Worm (Caenorhabditis elegans) whole organism, L1 larva: ENCODE data around the gene fbxa-42.

Source experiments
- C34B4.2 ChIP-seq: sonication (generic microtip); optimal IDR thresholded peaks from 2 replicates; lab custom pipeline; 2017; ENCODE audit warnings: mild to moderate bottlenecking, missing genetic modification characterization, missing compliant biosample characterization
- alr-1 ChIP-seq: fragments of 200-800 bp; sonication (Bioruptor generic); optimal IDR thresholded peaks from 2 replicates; lab custom pipeline; 2018; ENCODE audit warnings: borderline replicate concordance, mild to moderate bottlenecking, missing genetic modification characterization, missing compliant biosample characterization
- aly-2 ChIP-seq: fragments of 150-350 bp; optimal IDR thresholded peaks from 2 replicates; lab custom pipeline; 2014; ENCODE audit warnings: missing biosample characterization, missing genetic modification characterization
- ceh-82 ChIP-seq, 3 experiments: fragments of 150-350 bp in 1 of 3; sonication (generic microtip) in 2 of 3; optimal IDR thresholded peaks; 2 replicates each; lab custom pipeline; 2014 to 2017; ENCODE audit warnings: missing biosample characterization in 3 of 3, missing genetic modification characterization in 3 of 3
- ceh-90 ChIP-seq: sonication (generic microtip); optimal IDR thresholded peaks from 2 replicates; lab custom pipeline; 2016; ENCODE audit warnings: missing genetic modification characterization, missing compliant biosample characterization
- ces-1 ChIP-seq: fragments of 150-350 bp; optimal IDR thresholded peaks from 2 replicates; lab custom pipeline; 2014; ENCODE audit warnings: missing biosample characterization, missing genetic modification reagents, missing genetic modification characterization
- efl-1 ChIP-seq, 4 experiments: fragments of 150-350 bp; optimal IDR thresholded peaks in 3 of 4; peaks in 1 of 4; 1 replicate in 1 of 4; 2 replicates in 3 of 4; lab custom pipeline; 2014; ENCODE audit warnings: missing biosample characterization in 2 of 4, missing genetic modification characterization in 2 of 4, missing genetic modification reagents in 2 of 4
- egl-13 ChIP-seq: sonication (generic microtip); optimal IDR thresholded peaks from 2 replicates; lab custom pipeline; 2016; ENCODE audit warnings: missing genotype, missing genetic modification reagents, missing genetic modification characterization, missing compliant biosample characterization
- egl-27 ChIP-seq, 2 experiments: fragments of 150-350 bp in 1 of 2; sonication (generic microtip); optimal IDR thresholded peaks; 3 replicates each; lab custom pipeline; 2017 to 2018; ENCODE audit warnings: missing biosample characterization in 2 of 2, missing genetic modification characterization in 2 of 2, missing genetic modification reagents in 2 of 2
- elt-2 ChIP-seq: sonication (generic microtip); optimal IDR thresholded peaks from 2 replicates; lab custom pipeline; 2016; ENCODE audit warnings: missing genetic modification characterization, mild to moderate bottlenecking, inconsistent platforms, missing compliant biosample characterization, missing genetic modification reagents
- elt-3 ChIP-seq, 6 experiments: fragments of 150-350 bp in 1 of 6; sonication (generic microtip); optimal IDR thresholded peaks; 2 replicates each; lab custom pipeline; 2017 to 2018; ENCODE audit warnings: missing biosample characterization in 6 of 6, missing genetic modification characterization in 6 of 6, inconsistent platforms in 1 of 6
- fkh-8 ChIP-seq: sonication (generic microtip); optimal IDR thresholded peaks from 2 replicates; lab custom pipeline; 2016; ENCODE audit warnings: mild to moderate bottlenecking, missing genetic modification characterization, missing compliant biosample characterization
- grh-1 ChIP-seq: fragments of 200-800 bp; sonication (Bioruptor generic); IDR thresholded peaks from 2 replicates; pipeline ENCODE4 v1.3.6; 2022; ENCODE audit warnings: missing genetic modification reagents, missing genetic modification characterization, missing compliant biosample characterization
- hlh-4 ChIP-seq: sonication (generic microtip); optimal IDR thresholded peaks from 2 replicates; lab custom pipeline; 2016; ENCODE audit warnings: mild to moderate bottlenecking, missing genetic modification characterization, missing compliant biosample characterization
- hpl-2 ChIP-seq: fragments of 150-350 bp; optimal IDR thresholded peaks from 2 replicates; lab custom pipeline; 2014; ENCODE audit warnings: missing biosample characterization, missing genetic modification reagents, missing genetic modification characterization
- jun-1 ChIP-seq: fragments of 150-350 bp; optimal IDR thresholded peaks from 2 replicates; lab custom pipeline; 2014; ENCODE audit warnings: missing biosample characterization, missing genetic modification reagents, missing genetic modification characterization
- lir-3 ChIP-seq: sonication (generic microtip); optimal IDR thresholded peaks from 2 replicates; lab custom pipeline; 2016; ENCODE audit warnings: mild to moderate bottlenecking, missing genetic modification characterization, moderate library complexity, missing compliant biosample characterization; ENCODE audit not compliant: poor library complexity
- nhr-12 ChIP-seq: sonication (generic microtip); optimal IDR thresholded peaks from 2 replicates; lab custom pipeline; 2017; ENCODE audit warnings: missing biosample characterization, missing genetic modification characterization
- nhr-20 ChIP-seq: sonication (generic microtip); optimal IDR thresholded peaks from 2 replicates; lab custom pipeline; 2016; ENCODE audit warnings: mild to moderate bottlenecking, missing genetic modification characterization, missing compliant biosample characterization
- nhr-47 ChIP-seq: sonication (generic microtip); optimal IDR thresholded peaks from 2 replicates; lab custom pipeline; 2016; ENCODE audit warnings: mild to moderate bottlenecking, missing genetic modification characterization, moderate library complexity, missing compliant biosample characterization
- nhr-76 ChIP-seq: sonication (generic microtip); optimal IDR thresholded peaks from 2 replicates; lab custom pipeline; 2017; ENCODE audit warnings: missing biosample characterization, missing genetic modification characterization
- nhr-77 ChIP-seq: fragments of 150-350 bp; optimal IDR thresholded peaks from 2 replicates; lab custom pipeline; 2014; ENCODE audit warnings: missing biosample characterization, missing genetic modification characterization
- nhr-85 ChIP-seq: sonication (generic microtip); peaks from one replicate; lab custom pipeline; 2016; ENCODE audit warnings: missing genetic modification characterization, inconsistent platforms, missing compliant biosample characterization
- pag-3 ChIP-seq: sonication (generic microtip); optimal IDR thresholded peaks from 2 replicates; lab custom pipeline; 2017; ENCODE audit warnings: missing genetic modification characterization, mild to moderate bottlenecking, missing compliant biosample characterization, antibody characterized with exemption, borderline replicate concordance; ENCODE audit not compliant: insufficient read depth
- pqm-1 ChIP-seq: sonication (generic microtip); optimal IDR thresholded peaks from 3 replicates; lab custom pipeline; 2017; ENCODE audit warnings: missing biosample characterization, missing genetic modification characterization
- sup-37 ChIP-seq: fragments of 200-800 bp; sonication (Bioruptor generic); optimal IDR thresholded peaks from 2 replicates; lab custom pipeline; 2018; ENCODE audit warnings: mild to moderate bottlenecking, missing genetic modification characterization, missing compliant biosample characterization
- tbx-2 ChIP-seq: sonication (generic microtip); optimal IDR thresholded peaks from 2 replicates; lab custom pipeline; 2016; ENCODE audit warnings: missing genetic modification characterization, missing compliant biosample characterization
- tlp-1 ChIP-seq: fragments of 150-350 bp; optimal IDR thresholded peaks from 2 replicates; lab custom pipeline; 2014; ENCODE audit warnings: missing biosample characterization, missing genetic modification characterization
- unc-130 ChIP-seq: fragments of 150-350 bp; optimal IDR thresholded peaks from 2 replicates; lab custom pipeline; 2017; ENCODE audit warnings: missing biosample characterization, missing genetic modification characterization, inconsistent platforms

The fbxa-42 gene

ce11 chrIII:2239587-2240144 is 21.6 kb downstream of the fbxa-42 start, which contains the start of gene C39B5.10:
TSS of gene C39B5.10 (minus strand) at chrIII:2239637.
- TF ChIP-seq tlp-1 (tag; lab: Kevin White, UChicago) (peak; percentile 12), elt-2 (tag; lab: Kevin White, UChicago) (peak; percentile 91), nhr-12 (tag; lab: Kevin White, UChicago) (no peak), egl-13 (tag; lab: Kevin White, UChicago) (no peak), pag-3 (tag; lab: Kevin White, UChicago) (no peak), ceh-82 (tag; optimal IDR thresholded peaks at IDR 0.05; lab: Kevin White, UChicago) (no peak), aly-2 (tag; lab: Kevin White, UChicago) (no peak), pqm-1 (peak; percentile 72), jun-1 (tag; lab: Kevin White, UChicago) (peak; percentile 7)
- TF ChIP-seq, all 84 proteins: peak for 4

- no peak for TF ChIP-seq efl-1 (optimal IDR thresholded peaks at IDR 0.05; lab: Kevin White, UChicago)
- TF ChIP-seq efl-1 (GFP tag; optimal IDR thresholded peaks at IDR 0.05 in 1 of 2; lab: Kevin White, UChicago), result peak in 1 of 2 experiments; percentile 32
- TF ChIP-seq grh-1 (GFP tag; lab: Robert Waterston, UW), result no peak
- TF ChIP-seq unc-130 (tag; lab: Kevin White, UChicago), result no peak
- peak; percentile 53 for TF ChIP-seq nhr-85
Observed at ce11 chrIII:2234192-2234934, 26.9 kb downstream of the fbxa-42 start, which contains the start of gene C39B5.2. TSS of gene C39B5.2 (plus strand) at chrIII:2234884.

ce11 chrIII:2233399-2233798 is 27.9 kb downstream of the fbxa-42 start:
- TF ChIP-seq efl-1 (optimal IDR thresholded peaks at IDR 0.05; lab: Kevin White, UChicago), result no peak
- TF ChIP-seq efl-1 (GFP tag; optimal IDR thresholded peaks at IDR 0.05 in 1 of 2; lab: Kevin White, UChicago), result peak in 1 of 2 experiments; percentile 75
- TF ChIP-seq nhr-20 (tag; lab: Kevin White, UChicago), result no peak
- TF ChIP-seq, all 84 proteins: peak for 1

- TF ChIP-seq ceh-90 (no peak), fkh-8 (no peak), nhr-76 (tag; lab: Kevin White, UChicago) (no peak), nhr-47 (tag; lab: Kevin White, UChicago) (no peak), hlh-4 (tag; lab: Kevin White, UChicago) (no peak), efl-1 (optimal IDR thresholded peaks at IDR 0.05; lab: Kevin White, UChicago) (no peak), efl-1 (GFP tag; optimal IDR thresholded peaks at IDR 0.05 in 1 of 2; lab: Kevin White, UChicago) (no peak), ces-1 (GFP tag; lab: Kevin White, UChicago) (no peak), lir-3 (tag; lab: Kevin White, UChicago) (no peak), tbx-2 (tag; lab: Kevin White, UChicago) (no peak), alr-1 (tag; lab: Kevin White, UChicago) (no peak), sup-37 (GFP tag; lab: Kevin White, UChicago) (no peak), C34B4.2 (tag; lab: Kevin White, UChicago) (no peak), nhr-77 (no peak)
- TF ChIP-seq, all 84 proteins: peak for 0
Observed at ce11 chrIII:2232360-2232759, 28.9 kb downstream of the fbxa-42 start, which contains the start of gene fbxa-47. TSS of gene fbxa-47 (minus strand) at chrIII:2232460.

ce11 chrIII:2227407-2227806 is 33.8 kb downstream of the fbxa-42 start, which contains the start of gene fbxa-62:
TSS of gene fbxa-62 (plus strand) at chrIII:2227707.
- no peak for TF ChIP-seq hpl-2 (GFP tag; lab: Kevin White, UChicago)
- TF ChIP-seq, all 84 proteins: peak for 0

ce11 chrIII:2224478-2224877 is 36.8 kb downstream of the fbxa-42 start, which contains the start of gene fbxa-38:
TSS of gene fbxa-38 (plus strand) at chrIII:2224672.
- TF ChIP-seq elt-3 (tag; optimal IDR thresholded peaks at IDR 0.05; lab: Kevin White, UChicago) (peak in 4 of 6 experiments; percentile 24 to 88 (median 84)), egl-27 (tag; optimal IDR thresholded peaks at IDR 0.05; lab: Kevin White, UChicago) (no peak)
